Fruit fly (Drosophila melanogaster) whole organism, prepupa: ENCODE data around the gene CG32829.

ENCODE experiments used
- Blimp-1 ChIP-seq: fragments of 200-800 bp; sonication (Bioruptor generic); optimal IDR thresholded peaks from 3 replicates; lab custom pipeline; 2017; ENCODE audit warnings: missing biosample characterization, missing genetic modification characterization, mild to moderate bottlenecking, moderate library complexity, missing genetic modification reagents
- CG10669 ChIP-seq: fragments of 200-800 bp; sonication (Bioruptor generic); optimal IDR thresholded peaks from 3 replicates; lab custom pipeline; 2018; ENCODE audit warnings: missing biosample characterization, mild to moderate bottlenecking, missing genetic modification characterization, moderate library complexity
- CG11902 ChIP-seq: fragments of 200-800 bp; sonication (Bioruptor generic); optimal IDR thresholded peaks from 3 replicates; lab custom pipeline; 2016; ENCODE audit warnings: missing biosample characterization, missing genetic modification characterization
- CG15336 ChIP-seq: fragments of 200-800 bp; sonication (Bioruptor generic); IDR thresholded peaks from 2 replicates; pipeline ENCODE4 v1.3.6; 2022; ENCODE audit warnings: missing biosample characterization, missing genetic modification characterization
- CG1621 ChIP-seq: fragments of 200-800 bp; sonication (Bioruptor generic); optimal IDR thresholded peaks from 3 replicates; lab custom pipeline; 2018; ENCODE audit warnings: missing biosample characterization, mild to moderate bottlenecking, missing genetic modification characterization
- CG3032 ChIP-seq: fragments of 200-800 bp; optimal IDR thresholded peaks from 2 replicates; lab custom pipeline; 2019; ENCODE audit warnings: missing biosample characterization, mild to moderate bottlenecking, missing genetic modification characterization, moderate library complexity
- CG31627 ChIP-seq: fragments of 200-800 bp; sonication (Bioruptor generic); optimal IDR thresholded peaks from 3 replicates; lab custom pipeline; 2016; ENCODE audit warnings: missing biosample characterization, missing genetic modification characterization
- CG32006 ChIP-seq: fragments of 200-800 bp; sonication (Bioruptor generic); optimal IDR thresholded peaks from 3 replicates; lab custom pipeline; 2017; ENCODE audit warnings: missing biosample characterization, mild to moderate bottlenecking, missing genetic modification characterization
- CG6163 ChIP-seq: fragments of 200-800 bp; sonication (Bioruptor generic); IDR thresholded peaks from 3 replicates; pipeline ENCODE4 v1.3.6; 2022; ENCODE audit warnings: missing biosample characterization, missing genetic modification characterization
- CG6792 ChIP-seq: fragments of 200-800 bp; sonication (Bioruptor generic); optimal IDR thresholded peaks from 3 replicates; lab custom pipeline; 2016; ENCODE audit warnings: missing biosample characterization, missing genetic modification characterization
- CG6808 ChIP-seq: fragments of 200-800 bp; sonication (Bioruptor generic); optimal IDR thresholded peaks from 3 replicates; lab custom pipeline; 2017; ENCODE audit warnings: missing biosample characterization, missing genetic modification characterization, mild to moderate bottlenecking, moderate library complexity, missing genetic modification reagents
- CG6854 ChIP-seq: fragments of 200-800 bp; sonication (Bioruptor generic); optimal IDR thresholded peaks from 2 replicates; lab custom pipeline; 2017; ENCODE audit warnings: missing biosample characterization, mild to moderate bottlenecking, missing genetic modification characterization
- CG8119 ChIP-seq: fragments of 200-800 bp; sonication (Bioruptor generic); IDR thresholded peaks from 3 replicates; pipeline ENCODE4 v1.3.6; 2022; ENCODE audit warnings: missing biosample characterization, missing genetic modification characterization
- CG8319 ChIP-seq: fragments of 200-800 bp; sonication (Bioruptor generic); optimal IDR thresholded peaks from 3 replicates; lab custom pipeline; 2016; ENCODE audit warnings: missing biosample characterization, missing genetic modification characterization
- CG8632 ChIP-seq: fragments of 200-800 bp; sonication (Bioruptor generic); optimal IDR thresholded peaks from 3 replicates; lab custom pipeline; 2016; ENCODE audit warnings: missing biosample characterization, missing genetic modification characterization
- CG9139 ChIP-seq: fragments of 200-800 bp; sonication (Bioruptor generic); optimal IDR thresholded peaks from 3 replicates; lab custom pipeline; 2017; ENCODE audit warnings: missing biosample characterization, mild to moderate bottlenecking, missing genetic modification characterization
- Eip93F ChIP-seq: fragments of 200-800 bp; sonication (Bioruptor generic); optimal IDR thresholded peaks from 2 replicates; lab custom pipeline; 2016; ENCODE audit warnings: missing biosample characterization, mild to moderate bottlenecking, missing genetic modification characterization
- Ets96B ChIP-seq: fragments of 200-800 bp; optimal IDR thresholded peaks from 2 replicates; lab custom pipeline; 2019; ENCODE audit warnings: missing biosample characterization, mild to moderate bottlenecking, missing genetic modification characterization, moderate library complexity
- Gug ChIP-seq: fragments of 200-800 bp; sonication (Bioruptor generic); IDR thresholded peaks from 2 replicates; pipeline ENCODE4 v1.3.6; 2022; ENCODE audit warnings: missing biosample characterization, missing genetic modification characterization
- Lpt ChIP-seq: fragments of 200-800 bp; sonication (Bioruptor generic); optimal IDR thresholded peaks from 3 replicates; lab custom pipeline; 2016; ENCODE audit warnings: missing biosample characterization, missing genetic modification characterization
- Smox ChIP-seq: fragments of 200-800 bp; sonication (Bioruptor generic); optimal IDR thresholded peaks from 3 replicates; lab custom pipeline; 2016; ENCODE audit warnings: missing biosample characterization, missing genetic modification characterization
- Sox15 ChIP-seq: fragments of 200-800 bp; sonication (Bioruptor generic); optimal IDR thresholded peaks from 3 replicates; lab custom pipeline; 2016; ENCODE audit warnings: missing biosample characterization, missing genetic modification characterization
- achi ChIP-seq: fragments of 200-800 bp; sonication (Bioruptor generic); optimal IDR thresholded peaks from 3 replicates; lab custom pipeline; 2016; ENCODE audit warnings: missing biosample characterization, missing genetic modification characterization
- cyc ChIP-seq: fragments of 200-800 bp; sonication (Bioruptor generic); optimal IDR thresholded peaks from 3 replicates; lab custom pipeline; 2016; ENCODE audit warnings: missing biosample characterization, missing genetic modification characterization
- dac ChIP-seq: fragments of 200-800 bp; sonication (Bioruptor generic); optimal IDR thresholded peaks from 2 replicates; lab custom pipeline; 2017; ENCODE audit warnings: missing biosample characterization, mild to moderate bottlenecking, missing genetic modification characterization
- dsx ChIP-seq: fragments of 200-800 bp; optimal IDR thresholded peaks from 3 replicates; lab custom pipeline; 2019; ENCODE audit warnings: missing biosample characterization, mild to moderate bottlenecking, missing genetic modification characterization, moderate library complexity; ENCODE audit not compliant: poor library complexity, severe bottlenecking
- esn ChIP-seq: fragments of 200-800 bp; sonication (Bioruptor generic); optimal IDR thresholded peaks from 2 replicates; lab custom pipeline; 2016; ENCODE audit warnings: missing biosample characterization, mild to moderate bottlenecking, missing genetic modification characterization, moderate library complexity
- lz ChIP-seq: fragments of 200-800 bp; sonication (Bioruptor generic); optimal IDR thresholded peaks from 3 replicates; lab custom pipeline; 2016; ENCODE audit warnings: missing biosample characterization, missing genetic modification characterization
- salr ChIP-seq, 2 experiments: fragments of 200-800 bp; sonication (Bioruptor generic); optimal IDR thresholded peaks; 3 replicates each; lab custom pipeline; 2016 to 2018; ENCODE audit warnings: missing biosample characterization in 2 of 2, missing genetic modification characterization in 2 of 2, mild to moderate bottlenecking in 1 of 2
- spab ChIP-seq: fragments of 200-800 bp; sonication (Bioruptor generic); optimal IDR thresholded peaks from 2 replicates; lab custom pipeline; 2017; ENCODE audit warnings: missing biosample characterization, mild to moderate bottlenecking, missing genetic modification characterization, missing genetic modification reagents
- topi ChIP-seq: fragments of 200-800 bp; sonication (Bioruptor generic); optimal IDR thresholded peaks from 3 replicates; lab custom pipeline; 2016; ENCODE audit warnings: missing biosample characterization, missing genetic modification characterization
- vri ChIP-seq: fragments of 200-800 bp; sonication (Bioruptor generic); optimal IDR thresholded peaks from 3 replicates; lab custom pipeline; 2016; ENCODE audit warnings: missing biosample characterization, mild to moderate bottlenecking, missing genetic modification characterization

Gene CG32829

dm6 chr2L:6918517-6919202 is 2.4 kb upstream of the CG32829 start, which contains the start of gene nop5:
nop5 (minus strand) TSS chr2L:6918743.
- TF ChIP-seq Smox (GFP tag; lab: Kevin White, UChicago), result no peak
- peak; percentile 3 for TF ChIP-seq CG31627 (GFP tag; lab: Kevin White, UChicago)
- TF ChIP-seq CG3032 (tag; lab: Kevin White, UChicago), result peak; percentile 72
- no peak for TF ChIP-seq achi (GFP tag; lab: Kevin White, UChicago)
- peak; percentile 47; the same call in 1 of the 3 replicates for TF ChIP-seq CG8119 (GFP tag; lab: Robert Waterston, UW)
- peak; percentile 67 for TF ChIP-seq CG8632 (GFP tag; lab: Kevin White, UChicago)
- TF ChIP-seq salr (GFP tag; optimal IDR thresholded peaks at IDR 0.05; lab: Kevin White, UChicago), result no peak
- TF ChIP-seq CG15336 (GFP tag; lab: Robert Waterston, UW), result 0 out of 2 replicates have a peak, but pooled peaks have one; percentile 14
- TF ChIP-seq lz (GFP tag; lab: Kevin White, UChicago), result peak; percentile 29
- peak; percentile 9; the same call in 1 of the 3 replicates for TF ChIP-seq CG6163
- TF ChIP-seq Ets96B (tag; lab: Kevin White, UChicago), result peak; percentile 20
- peak; percentile 72 for TF ChIP-seq esn (GFP tag; lab: Kevin White, UChicago)
- TF ChIP-seq Sox15 (GFP tag; lab: Kevin White, UChicago), result peak; percentile 47
- TF ChIP-seq CG11902 (GFP tag; lab: Kevin White, UChicago), result peak; percentile 4
- TF ChIP-seq CG32006, result peak; percentile 60

dm6 chr2L:6913964-6914363 is 2.3 kb downstream of the CG32829 start, which contains the start of gene Wee1:
Wee1 (minus strand) TSS chr2L:6914138.
- TF ChIP-seq dsx, result no peak
- no peak for TF ChIP-seq cyc (GFP tag; lab: Kevin White, UChicago)
- TF ChIP-seq CG1621 (tag; lab: Kevin White, UChicago), result no peak
- TF ChIP-seq CG3032 (tag; lab: Kevin White, UChicago), result no peak
- no peak for TF ChIP-seq Ets96B (tag; lab: Kevin White, UChicago)
- no peak for TF ChIP-seq dac (GFP tag; lab: Kevin White, UChicago)
- TF ChIP-seq vri, result no peak
- no peak for TF ChIP-seq CG10669
- TF ChIP-seq CG9139 (GFP tag; lab: Kevin White, UChicago), result no peak
- TF ChIP-seq, all 60 proteins: peak for 0

dm6 chr2L:6907761-6908160 is 8.5 kb downstream of the CG32829 start, which contains the start of the genes Polr1F and Rat1:
Polr1F (minus strand) TSS chr2L:6907844.
Rat1 (plus strand) TSS chr2L:6908083.
- TF ChIP-seq CG8319 (GFP tag; lab: Kevin White, UChicago) (no peak), Gug (no peak), topi (no peak), spab (GFP tag; lab: Kevin White, UChicago) (no peak), CG8119 (GFP tag; lab: Robert Waterston, UW) (no peak), CG1621 (tag; lab: Kevin White, UChicago) (no peak), Eip93F (no peak), Blimp-1 (GFP tag; lab: Kevin White, UChicago) (no peak), CG31627 (GFP tag; lab: Kevin White, UChicago) (peak; percentile 47), Lpt (GFP tag; lab: Kevin White, UChicago) (no peak), CG11902 (GFP tag; lab: Kevin White, UChicago) (no peak), CG6792 (GFP tag; lab: Kevin White, UChicago) (no peak), esn (GFP tag; lab: Kevin White, UChicago) (peak; percentile 39), CG6808 (GFP tag; lab: Kevin White, UChicago) (no peak), CG15336 (GFP tag; lab: Robert Waterston, UW) (no peak), CG6854 (GFP tag; lab: Kevin White, UChicago) (no peak)
